Fruit fly (Drosophila melanogaster) whole organism, embryonic: ENCODE data around the gene CG34289.

Experiments
- Adf1 ChIP-seq: fragments of 200-800 bp; sonication (Bioruptor generic); IDR thresholded peaks from 2 replicates; pipeline ENCODE4 v1.3.6; 2022; ENCODE audit warnings: missing biosample characterization, missing genetic modification characterization
- Awh ChIP-seq: fragments of 200-800 bp; sonication (Bioruptor generic); IDR thresholded peaks from 2 replicates; pipeline ENCODE4, ENCODE4 v1.3.6; 2022; ENCODE audit warnings: missing biosample characterization, missing genetic modification characterization
- CG11247 ChIP-seq: fragments of 200-800 bp; sonication (Bioruptor generic); IDR thresholded peaks from 2 replicates; pipeline ENCODE4 v1.3.6; 2022; ENCODE audit warnings: missing biosample characterization, missing genetic modification characterization
- CG12744 ChIP-seq: fragments of 200-800 bp; sonication (Bioruptor generic); optimal IDR thresholded peaks from 2 replicates; lab custom pipeline; 2016; ENCODE audit warnings: missing biosample characterization, missing genetic modification characterization
- CG13775 ChIP-seq: fragments of 200-800 bp; sonication (Bioruptor generic); optimal IDR thresholded peaks from 3 replicates; lab custom pipeline; 2017; ENCODE audit warnings: missing biosample characterization, mild to moderate bottlenecking, missing genetic modification characterization
- CG14710 ChIP-seq: fragments of 200-800 bp; sonication (Bioruptor generic); optimal IDR thresholded peaks from 3 replicates; lab custom pipeline; 2019; ENCODE audit warnings: missing biosample characterization, mild to moderate bottlenecking, missing genetic modification characterization, moderate library complexity
- CG16779 ChIP-seq: fragments of 200-800 bp; sonication (Bioruptor generic); IDR thresholded peaks from 2 replicates; pipeline ENCODE4 v1.3.6; 2022; ENCODE audit warnings: missing biosample characterization, missing genetic modification characterization
- CG17612 ChIP-seq: fragments of 200-800 bp; sonication (Bioruptor generic); IDR thresholded peaks from 2 replicates; pipeline ENCODE4 v1.3.6; 2022; ENCODE audit warnings: missing biosample characterization, missing genetic modification characterization
- CG17912 ChIP-seq: fragments of 200-800 bp; sonication (Bioruptor generic); optimal IDR thresholded peaks from 2 replicates; lab custom pipeline; 2018; ENCODE audit warnings: missing biosample characterization, mild to moderate bottlenecking, missing genetic modification characterization
- CG18011 ChIP-seq: fragments of 200-800 bp; sonication (Bioruptor generic); optimal IDR thresholded peaks from 2 replicates; lab custom pipeline; 2017; ENCODE audit warnings: missing biosample characterization, missing genetic modification characterization, mild to moderate bottlenecking, moderate library complexity, missing genotype
- CG30403 ChIP-seq: fragments of 200-800 bp; sonication (Bioruptor generic); optimal IDR thresholded peaks from 3 replicates; lab custom pipeline; 2016; ENCODE audit warnings: missing biosample characterization, missing genetic modification characterization
- CG3065 ChIP-seq: fragments of 200-800 bp; sonication (Bioruptor generic); optimal IDR thresholded peaks from 2 replicates; lab custom pipeline; 2016; ENCODE audit warnings: missing biosample characterization, missing genetic modification characterization
- CG32532 ChIP-seq: fragments of 200-800 bp; sonication (Bioruptor generic); IDR thresholded peaks from 2 replicates; pipeline ENCODE4 v1.3.6; 2022; ENCODE audit warnings: missing biosample characterization, missing genetic modification characterization
- CG33213 ChIP-seq: fragments of 200-800 bp; sonication (Bioruptor generic); optimal IDR thresholded peaks from 3 replicates; lab custom pipeline; 2016; ENCODE audit warnings: missing biosample characterization, missing genetic modification characterization
- CG4328 ChIP-seq: fragments of 200-800 bp; sonication (Bioruptor generic); optimal IDR thresholded peaks from 3 replicates; lab custom pipeline; 2017; ENCODE audit warnings: missing biosample characterization, missing genetic modification reagents, missing genetic modification characterization
- CG4730 ChIP-seq: fragments of 200-800 bp; sonication (Bioruptor generic); IDR thresholded peaks from 2 replicates; pipeline ENCODE4 v1.3.6; 2022; ENCODE audit warnings: missing biosample characterization, missing genetic modification characterization
- CG4854 ChIP-seq: fragments of 200-800 bp; sonication (Bioruptor generic); optimal IDR thresholded peaks from 2 replicates; lab custom pipeline; 2016; ENCODE audit warnings: missing biosample characterization, missing genetic modification characterization, inconsistent platforms
- CG7786 ChIP-seq: fragments of 200-800 bp; sonication (Bioruptor generic); optimal IDR thresholded peaks from 2 replicates; lab custom pipeline; 2016; ENCODE audit warnings: missing biosample characterization, missing genetic modification characterization
- CG8281 ChIP-seq: fragments of 200-800 bp; sonication (Bioruptor generic); optimal IDR thresholded peaks from 2 replicates; lab custom pipeline; 2018; ENCODE audit warnings: missing biosample characterization, mild to moderate bottlenecking, missing genetic modification characterization, moderate library complexity
- CG8924 ChIP-seq: fragments of 200-800 bp; optimal IDR thresholded peaks from 3 replicates; lab custom pipeline; 2019; ENCODE audit warnings: missing biosample characterization, mild to moderate bottlenecking, missing genetic modification characterization, moderate library complexity
- CoRest ChIP-seq: fragments of 200-800 bp; sonication (Bioruptor generic); optimal IDR thresholded peaks from 3 replicates; lab custom pipeline; 2018; ENCODE audit warnings: missing biosample characterization, mild to moderate bottlenecking, missing genetic modification characterization, moderate library complexity
- D19A ChIP-seq: fragments of 200-800 bp; optimal IDR thresholded peaks from 3 replicates; lab custom pipeline; 2019; ENCODE audit warnings: missing biosample characterization, mild to moderate bottlenecking, missing genetic modification characterization, moderate library complexity
- Dek ChIP-seq: fragments of 200-800 bp; sonication (Bioruptor generic); optimal IDR thresholded peaks from 3 replicates; lab custom pipeline; 2019; ENCODE audit warnings: missing biosample characterization, mild to moderate bottlenecking, missing genetic modification characterization, moderate library complexity
- Fer2 ChIP-seq: fragments of 200-800 bp; sonication (Bioruptor generic); optimal IDR thresholded peaks from 2 replicates; lab custom pipeline; 2018; ENCODE audit warnings: missing biosample characterization, mild to moderate bottlenecking, missing genetic modification characterization, moderate library complexity
- GATAe ChIP-seq: fragments of 200-800 bp; sonication (Bioruptor generic); conservative IDR thresholded peaks from 2 replicates; pipeline ENCODE4 v1.3.6; 2022; ENCODE audit warnings: missing biosample characterization, missing genetic modification characterization
- Jarid2 ChIP-seq: fragments of 200-800 bp; sonication (Bioruptor generic); optimal IDR thresholded peaks from 3 replicates; lab custom pipeline; 2017; ENCODE audit warnings: mild to moderate bottlenecking, missing biosample characterization, missing genetic modification reagents, missing genetic modification characterization
- NFAT ChIP-seq: fragments of 200-800 bp; sonication (Bioruptor generic); IDR thresholded peaks from 2 replicates; pipeline ENCODE4 v1.3.6; 2022; ENCODE audit warnings: missing biosample characterization, missing genetic modification characterization
- Oaz ChIP-seq: fragments of 200-800 bp; sonication (Bioruptor generic); IDR thresholded peaks from 2 replicates; pipeline ENCODE4 v1.3.6; 2022; ENCODE audit warnings: missing biosample characterization, missing genetic modification characterization
- az2 ChIP-seq: fragments of 200-800 bp; sonication (Bioruptor generic); optimal IDR thresholded peaks from 3 replicates; lab custom pipeline; 2016; ENCODE audit warnings: missing biosample characterization, missing genetic modification characterization
- caup ChIP-seq: fragments of 200-800 bp; sonication (Bioruptor generic); optimal IDR thresholded peaks from 3 replicates; lab custom pipeline; 2017; ENCODE audit warnings: missing biosample characterization, mild to moderate bottlenecking, missing genetic modification characterization, moderate library complexity; ENCODE audit not compliant: severe bottlenecking
- crc ChIP-seq: fragments of 200-800 bp; sonication (Bioruptor generic); optimal IDR thresholded peaks from 2 replicates; lab custom pipeline; 2016; ENCODE audit warnings: missing biosample characterization, missing genetic modification characterization
- dpn ChIP-seq, 2 experiments: fragments of 200-800 bp; sonication (Bioruptor generic); optimal IDR thresholded peaks; 3 replicates each; lab custom pipeline; 2016; ENCODE audit warnings: missing biosample characterization in 2 of 2, missing genetic modification characterization in 2 of 2
- fd96Cb ChIP-seq: fragments of 200-800 bp; sonication (Bioruptor generic); optimal IDR thresholded peaks from 2 replicates; lab custom pipeline; 2018; ENCODE audit warnings: missing biosample characterization, mild to moderate bottlenecking, missing genetic modification characterization, moderate library complexity
- gro ChIP-seq: fragments of 200-800 bp; sonication (Bioruptor generic); optimal IDR thresholded peaks from 2 replicates; lab custom pipeline; 2016; ENCODE audit warnings: missing biosample characterization, missing genetic modification characterization
- gsb ChIP-seq: fragments of 200-800 bp; sonication (Bioruptor generic); IDR thresholded peaks from 2 replicates; pipeline ENCODE4 v1.3.6; 2022; ENCODE audit warnings: missing biosample characterization, missing genetic modification characterization
- lab ChIP-seq: fragments of 200-800 bp; sonication (Bioruptor generic); optimal IDR thresholded peaks from 3 replicates; lab custom pipeline; 2017; ENCODE audit warnings: missing biosample characterization, missing genetic modification characterization, mild to moderate bottlenecking, moderate library complexity, missing genetic modification reagents
- lbe ChIP-seq: fragments of 200-800 bp; sonication (Bioruptor generic); optimal IDR thresholded peaks from 2 replicates; lab custom pipeline; 2016; ENCODE audit warnings: missing biosample characterization, mild to moderate bottlenecking, missing genetic modification characterization
- luna ChIP-seq: fragments of 200-800 bp; sonication (Bioruptor generic); optimal IDR thresholded peaks from 2 replicates; lab custom pipeline; 2016; ENCODE audit warnings: missing biosample characterization, missing genetic modification characterization
- mam ChIP-seq: fragments of 200-800 bp; sonication (Bioruptor generic); optimal IDR thresholded peaks from 3 replicates; lab custom pipeline; 2016; ENCODE audit warnings: missing biosample characterization, missing genetic modification characterization
- oc ChIP-seq: fragments of 200-800 bp; sonication (Bioruptor generic); optimal IDR thresholded peaks from 2 replicates; lab custom pipeline; 2018; ENCODE audit warnings: missing biosample characterization, mild to moderate bottlenecking, missing genetic modification characterization, moderate library complexity
- pb ChIP-seq: fragments of 200-800 bp; sonication (Bioruptor generic); optimal IDR thresholded peaks from 3 replicates; lab custom pipeline; 2016; ENCODE audit warnings: missing biosample characterization, missing genetic modification characterization
- pfk ChIP-seq: fragments of 200-800 bp; sonication (Bioruptor generic); optimal IDR thresholded peaks from 2 replicates; lab custom pipeline; 2018; ENCODE audit warnings: missing biosample characterization, mild to moderate bottlenecking, missing genetic modification characterization, moderate library complexity
- phol ChIP-seq: fragments of 200-800 bp; sonication (Bioruptor generic); optimal IDR thresholded peaks from 3 replicates; lab custom pipeline; 2018; ENCODE audit warnings: missing biosample characterization, mild to moderate bottlenecking, missing genetic modification characterization, moderate library complexity
- rib ChIP-seq: fragments of 200-800 bp; sonication (Bioruptor generic); IDR thresholded peaks from 2 replicates; pipeline ENCODE4 v1.3.6; 2022; ENCODE audit warnings: missing biosample characterization, missing genetic modification characterization
- sim ChIP-seq: fragments of 200-800 bp; sonication (Bioruptor generic); IDR thresholded peaks from 2 replicates; pipeline ENCODE4 v1.3.6; 2022; ENCODE audit warnings: missing biosample characterization, missing genetic modification characterization
- tio ChIP-seq: fragments of 200-800 bp; sonication (Bioruptor generic); optimal IDR thresholded peaks from 2 replicates; lab custom pipeline; 2017; ENCODE audit warnings: missing biosample characterization, missing genetic modification characterization, inconsistent platforms
- tll ChIP-seq, 2 experiments: fragments of 200-800 bp in 1 of 2; fragments of >200 bp in 1 of 2; sonication (Bioruptor generic) in 1 of 2; optimal IDR thresholded peaks; 2 replicates each; lab custom pipeline; 2017 to 2019; ENCODE audit warnings: missing biosample characterization in 2 of 2, missing genetic modification characterization in 2 of 2, mild to moderate bottlenecking in 1 of 2, moderate library complexity in 1 of 2
- unc-4 ChIP-seq: fragments of 200-800 bp; sonication (Bioruptor generic); IDR thresholded peaks from 2 replicates; pipeline ENCODE4 v1.3.6; 2022; ENCODE audit warnings: missing biosample characterization, missing genetic modification characterization; ENCODE audit not compliant: partially characterized antibody
- vvl ChIP-seq: fragments of 200-800 bp; sonication (Bioruptor generic); IDR thresholded peaks from 2 replicates; pipeline ENCODE4 v1.3.6; 2022; ENCODE audit warnings: missing biosample characterization, missing genetic modification characterization
- wek ChIP-seq: fragments of 200-800 bp; sonication (Bioruptor generic); optimal IDR thresholded peaks from 3 replicates; lab custom pipeline; 2018; ENCODE audit warnings: missing biosample characterization, mild to moderate bottlenecking, missing genetic modification characterization, moderate library complexity
- zf30C ChIP-seq: fragments of 200-800 bp; sonication (Bioruptor generic); optimal IDR thresholded peaks from 3 replicates; lab custom pipeline; 2018; ENCODE audit warnings: missing biosample characterization, mild to moderate bottlenecking, missing genetic modification characterization

The CG34289 gene

DNA sequence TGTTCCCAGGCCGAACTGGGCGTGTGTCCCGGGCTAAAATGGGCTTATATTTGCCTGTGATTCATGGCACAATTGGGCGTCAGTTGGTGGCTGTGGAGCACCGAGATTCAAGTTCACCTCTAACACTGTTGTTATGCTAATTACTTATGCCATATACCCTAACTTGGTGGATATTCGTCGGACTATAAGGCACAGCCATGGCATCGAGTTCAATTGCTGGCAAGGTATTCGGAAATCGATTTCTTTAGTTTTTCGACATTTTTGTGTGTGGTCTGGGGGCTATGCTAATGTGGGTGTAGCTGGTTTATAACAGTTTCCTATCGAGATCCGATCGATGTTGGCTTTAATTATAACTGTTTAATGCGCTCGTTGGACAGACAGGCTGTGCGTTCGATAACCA, 18.8 kb upstream of the CG34289 start (continued):
- TF ChIP-seq mam (GFP tag; lab: Kevin White, UChicago) (peak; percentile 7), CG33213 (no peak), Jarid2 (GFP tag; lab: Kevin White, UChicago) (no peak), Adf1 (GFP tag; lab: Robert Waterston, UW) (no peak), zf30C (GFP tag; lab: Kevin White, UChicago) (no peak), tll (GFP tag; optimal IDR thresholded peaks at IDR 0.05; lab: Kevin White, UChicago) (no peak), CG30403 (GFP tag; lab: Kevin White, UChicago) (peak; percentile 9), CG8281 (tag; lab: Kevin White, UChicago) (no peak), CG18011 (no peak), CG11247 (GFP tag; lab: Robert Waterston, UW) (0 out of 2 replicates have a peak, but pooled peaks have one; percentile 41), CG3065 (GFP tag; lab: Kevin White, UChicago) (no peak), NFAT (peak; percentile 23; the same call in 1 of the 2 replicates), CG32532 (peak; percentile 33), CG17612 (GFP tag; lab: Robert Waterston, UW) (no peak), wek (GFP tag; lab: Kevin White, UChicago) (no peak), CG13775 (GFP tag; lab: Kevin White, UChicago) (no peak), pb (GFP tag; lab: Kevin White, UChicago) (peak; percentile 28), gro (no peak), az2 (GFP tag; lab: Kevin White, UChicago) (no peak), CG14710 (tag; lab: Kevin White, UChicago) (no peak), CG17912 (no peak), sim (GFP tag; lab: Robert Waterston, UW) (no peak), CG4328 (GFP tag; lab: Kevin White, UChicago) (no peak), Awh (GFP tag; lab: Robert Waterston, UW) (no peak), crc (no peak), CG16779 (no peak), D19A (tag; lab: Kevin White, UChicago) (peak; percentile 29), lbe (GFP tag; lab: Kevin White, UChicago) (no peak), tio (no peak), Oaz (GFP tag; lab: Robert Waterston, UW) (no peak), Fer2 (tag; lab: Kevin White, UChicago) (no peak), caup (no peak), CG12744 (GFP tag; lab: Kevin White, UChicago) (no peak), lab (peak; percentile 29), oc (peak; percentile 45), CG4730 (GFP tag; lab: Robert Waterston, UW) (no peak), vvl (peak; percentile 92), fd96Cb (tag; lab: Kevin White, UChicago) (no peak), rib (no peak), pfk (GFP tag; lab: Kevin White, UChicago) (no peak), phol (tag; lab: Kevin White, UChicago) (no peak), dpn (GFP tag; optimal IDR thresholded peaks at IDR 0.05; lab: Kevin White, UChicago) (no peak), CG7786 (GFP tag; lab: Kevin White, UChicago) (no peak), CG8924 (tag; lab: Kevin White, UChicago) (no peak), CG4854 (GFP tag; lab: Kevin White, UChicago) (no peak), unc-4 (GFP tag; lab: Robert Waterston, UW) (no peak), GATAe (GFP tag; lab: Robert Waterston, UW) (no peak), Dek (tag; lab: Kevin White, UChicago) (no peak), gsb (GFP tag; lab: Robert Waterston, UW) (no peak), luna (GFP tag; lab: Kevin White, UChicago) (no peak), CoRest (tag; lab: Kevin White, UChicago) (no peak)
